1 fruit fly cellular context compared by ENCODE assay signal in the genomic region with DNA sequence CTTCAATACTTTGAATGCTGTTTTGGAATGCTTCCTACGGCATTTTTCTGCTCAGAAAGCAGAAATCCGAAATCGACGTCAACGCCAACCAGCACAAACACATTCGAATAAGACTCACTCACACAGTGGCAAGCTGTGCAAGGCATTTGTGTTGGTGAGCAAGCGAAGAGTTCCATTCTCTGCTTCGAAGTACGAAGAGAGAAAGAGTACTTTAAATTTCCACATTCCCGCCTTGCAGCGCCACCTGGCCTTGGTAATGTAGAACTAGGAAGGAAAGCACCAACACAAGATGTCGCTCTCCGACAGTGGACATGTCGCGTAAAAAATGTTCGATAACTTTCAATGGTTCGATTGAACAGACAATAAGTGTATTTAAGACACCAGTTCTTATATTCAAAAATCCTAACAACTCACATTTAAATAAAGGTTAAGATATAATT.
TF ChIP-seq lines count a peak whose summit lies in the region.

No protein-coding gene starts in this region.

TF ChIP-seq in whole organism, embryonic, 481 proteins besides CTCF, POLR2A, EP300 and RAD21 (continued from another document):
- TF ChIP-seq onecut (GFP tag; IDR thresholded peaks at IDR 0.05; lab: Robert Waterston, UW) (peak; percentile 78), Abd-B (GFP tag; optimal IDR thresholded peaks at IDR 0.05; lab: Kevin White, UChicago) (peak; percentile 21), mirr (GFP tag; optimal IDR thresholded peaks at IDR 0.05; lab: Kevin White, UChicago) (no peak), CG12071 (GFP tag; optimal IDR thresholded peaks at IDR 0.05; lab: Kevin White, UChicago) (no peak), CG15601 (tag; optimal IDR thresholded peaks at IDR 0.05; lab: Kevin White, UChicago) (peak; percentile 99), Pdp1 (GFP tag; optimal IDR thresholded peaks at IDR 0.05; lab: Kevin White, UChicago) (peak; percentile 8 to 68), peb (GFP tag; IDR thresholded peaks at IDR 0.05; lab: Robert Waterston, UW) (peak; percentile 22; the same call in 1 of the 2 replicates), Side (GFP tag; optimal IDR thresholded peaks at IDR 0.05; lab: Kevin White, UChicago) (peak; percentile 38), CG15514 (GFP tag; optimal IDR thresholded peaks at IDR 0.05; lab: Kevin White, UChicago) (peak; percentile 91), Hsf (GFP tag; optimal IDR thresholded peaks at IDR 0.05; lab: Kevin White, UChicago) (peak; percentile 65), CG17385 (GFP tag; optimal IDR thresholded peaks at IDR 0.05; lab: Kevin White, UChicago) (peak; percentile 43), sd (tag; optimal IDR thresholded peaks at IDR 0.05; lab: Kevin White, UChicago) (peak; percentile 80), GATAe (GFP tag; conservative IDR thresholded peaks at IDR 0.05; lab: Robert Waterston, UW) (no peak), CG18764 (GFP tag; optimal IDR thresholded peaks at IDR 0.05; lab: Kevin White, UChicago) (peak; percentile 23), Nf-YB (GFP tag; optimal IDR thresholded peaks at IDR 0.05; lab: Kevin White, UChicago) (peak; percentile 61), CG7963 (GFP tag; IDR thresholded peaks at IDR 0.05; lab: Robert Waterston, UW; ENCODE audit: partially characterized antibody) (0 out of 3 replicates have a peak, but pooled peaks have one; percentile 21), CG9437 (GFP tag; optimal IDR thresholded peaks at IDR 0.05; lab: Kevin White, UChicago) (no peak), CG6813 (GFP tag; optimal IDR thresholded peaks at IDR 0.05; lab: Kevin White, UChicago) (no peak), CG10654 (GFP tag; optimal IDR thresholded peaks at IDR 0.05; lab: Kevin White, UChicago) (peak; percentile 26), CG14441 (GFP tag; IDR thresholded peaks at IDR 0.05; lab: Robert Waterston, UW) (peak; percentile 58; the same call in 1 of the 2 replicates), insv (GFP tag; optimal IDR thresholded peaks at IDR 0.05; lab: Kevin White, UChicago) (peak; percentile 68 to 99), chinmo (GFP tag; IDR thresholded peaks at IDR 0.05; lab: Robert Waterston, UW; ENCODE audit: partially characterized antibody) (peak; percentile 90; the same call in 2 of the 4 replicates), knrl (GFP tag; IDR thresholded peaks at IDR 0.05; lab: Robert Waterston, UW; ENCODE audit: partially characterized antibody) (peak; percentile 60; the same call in 2 of the 3 replicates), trem (tag; optimal IDR thresholded peaks at IDR 0.05; lab: Kevin White, UChicago) (peak; percentile 17), Ravus (GFP tag; IDR thresholded peaks at IDR 0.05; lab: Robert Waterston, UW) (no peak), CG33557 (GFP tag; optimal IDR thresholded peaks at IDR 0.05; lab: Kevin White, UChicago) (peak; percentile 15), Dip3 (GFP tag; optimal IDR thresholded peaks at IDR 0.05; lab: Kevin White, UChicago) (no peak), tna (GFP tag; IDR thresholded peaks at IDR 0.05; lab: Robert Waterston, UW; ENCODE audit: partially characterized antibody) (no peak), ash1 (GFP tag; optimal IDR thresholded peaks at IDR 0.05; lab: Kevin White, UChicago) (peak; percentile 85), Dip2 (GFP tag; IDR thresholded peaks at IDR 0.05; lab: Robert Waterston, UW) (peak; percentile 99), CG17829 (tag; optimal IDR thresholded peaks at IDR 0.05; lab: Kevin White, UChicago) (peak; percentile 68), Gsc (GFP tag; IDR thresholded peaks at IDR 0.05; lab: Robert Waterston, UW) (no peak), Hmr (GFP tag; optimal IDR thresholded peaks at IDR 0.05; lab: Kevin White, UChicago) (no peak), shn (GFP tag; optimal IDR thresholded peaks at IDR 0.05; lab: Kevin White, UChicago) (peak; percentile 15), cad (GFP tag; optimal IDR thresholded peaks at IDR 0.05; lab: Kevin White, UChicago) (no peak), E2f1 (GFP tag; IDR thresholded peaks at IDR 0.05; lab: Robert Waterston, UW) (no peak; the same call in 1 of the 2 replicates), CG1832 (GFP tag; optimal IDR thresholded peaks at IDR 0.05; lab: Kevin White, UChicago) (no peak), fd102C (GFP tag; optimal IDR thresholded peaks at IDR 0.05; lab: Kevin White, UChicago) (peak; percentile 1), odd (GFP tag; optimal IDR thresholded peaks at IDR 0.05; lab: Kevin White, UChicago) (no peak), CG9215 (GFP tag; IDR thresholded peaks at IDR 0.05; lab: Robert Waterston, UW) (peak; percentile 9; the same call in 1 of the 2 replicates), CG13624 (GFP tag; optimal IDR thresholded peaks at IDR 0.05; lab: Kevin White, UChicago) (peak; percentile 65), CG10366 (GFP tag; IDR thresholded peaks at IDR 0.05; lab: Robert Waterston, UW) (peak; percentile 49; the same call in 1 of the 2 replicates), CG2199 (GFP tag; IDR thresholded peaks at IDR 0.05; lab: Robert Waterston, UW) (peak; percentile 82; the same call in 2 of the 3 replicates)
